Worm (Caenorhabditis elegans) whole organism, L2 larva: ENCODE data around the gene C46C2.6.

Experiments used
- egl-27 ChIP-seq: sonication (generic microtip); optimal IDR thresholded peaks from 3 replicates; lab custom pipeline; 2017; ENCODE audit warnings: missing biosample characterization, missing genetic modification reagents, missing genetic modification characterization
- elt-3 ChIP-seq: sonication (generic microtip); optimal IDR thresholded peaks from 2 replicates; lab custom pipeline; 2017; ENCODE audit warnings: missing biosample characterization, missing genetic modification characterization
- gmeb-1 ChIP-seq: fragments of 150-350 bp; optimal IDR thresholded peaks from 2 replicates; lab custom pipeline; 2014; ENCODE audit warnings: missing biosample characterization, missing genetic modification characterization
- lsy-2 ChIP-seq, 2 experiments: fragments of 150-350 bp in 1 of 2; sonication (generic microtip) in 1 of 2; optimal IDR thresholded peaks; 2 replicates each; lab custom pipeline; 2014 to 2017; ENCODE audit warnings: missing biosample characterization in 2 of 2, missing genetic modification characterization in 2 of 2
- mdl-1 ChIP-seq, 2 experiments: fragments of 150-350 bp in 1 of 2; sonication (generic microtip) in 1 of 2; optimal IDR thresholded peaks; 2 replicates each; lab custom pipeline; 2017; ENCODE audit warnings: missing biosample characterization in 2 of 2, missing genetic modification characterization in 2 of 2
- nhr-11 ChIP-seq: fragments of 150-350 bp; optimal IDR thresholded peaks from 2 replicates; lab custom pipeline; 2014; ENCODE audit warnings: missing biosample characterization, missing genetic modification characterization
- nhr-12 ChIP-seq: fragments of 150-350 bp; optimal IDR thresholded peaks from 2 replicates; lab custom pipeline; 2014; ENCODE audit warnings: missing biosample characterization, missing genetic modification characterization
- unc-39 ChIP-seq: fragments of 150-350 bp; optimal IDR thresholded peaks from 2 replicates; lab custom pipeline; 2014; ENCODE audit warnings: missing biosample characterization, missing genetic modification characterization
- unc-62 ChIP-seq: fragments of 150-350 bp; optimal IDR thresholded peaks from 2 replicates; lab custom pipeline; 2014; ENCODE audit warnings: missing biosample characterization, missing genetic modification reagents, missing genetic modification characterization

DNA sequence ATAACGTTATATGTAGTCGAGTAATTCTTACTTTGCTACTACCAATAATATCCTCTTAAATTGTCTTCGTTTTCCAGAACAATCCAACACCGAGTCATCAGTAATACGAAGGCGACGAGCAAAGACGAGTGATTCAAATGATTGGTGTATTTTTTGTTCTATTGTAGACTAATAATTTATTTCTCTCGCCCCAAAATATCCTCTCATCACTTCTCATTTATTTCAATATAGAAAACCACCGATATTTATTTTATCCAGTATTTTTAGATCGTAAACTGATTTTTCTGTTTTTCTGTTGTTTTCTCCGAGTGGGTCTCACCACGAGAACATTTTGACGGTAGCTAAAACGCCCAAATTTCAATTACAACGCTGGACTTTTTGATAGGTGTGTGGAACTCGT is 15.4 kb downstream of the C46C2.6 start:
- no peak for TF ChIP-seq gmeb-1 (tag; lab: Kevin White, UChicago)
- no peak for TF ChIP-seq nhr-12
- no peak for TF ChIP-seq elt-3 (tag; lab: Kevin White, UChicago)
- no peak for TF ChIP-seq lsy-2 (tag; optimal IDR thresholded peaks at IDR 0.05; lab: Kevin White, UChicago)
- TF ChIP-seq nhr-11 (tag; lab: Kevin White, UChicago), result no peak
- TF ChIP-seq unc-62 (GFP tag; lab: Kevin White, UChicago), result no peak
- no peak for TF ChIP-seq mdl-1 (tag; optimal IDR thresholded peaks at IDR 0.05; lab: Kevin White, UChicago)
- no peak for TF ChIP-seq egl-27 (tag; lab: Kevin White, UChicago)
- TF ChIP-seq unc-39 (tag; lab: Kevin White, UChicago), result no peak
